Worm (Caenorhabditis elegans) whole organism, L3 larva: Measurements from ENCODE around the gene bus-1.

ENCODE experiments used
- R02D3.7 ChIP-seq: fragments of 150-350 bp; optimal IDR thresholded peaks from 2 replicates; lab custom pipeline; 2014; ENCODE audit warnings: missing biosample characterization, missing genetic modification characterization
- aly-2 ChIP-seq: fragments of 150-350 bp; optimal IDR thresholded peaks from 2 replicates; lab custom pipeline; 2014; ENCODE audit warnings: missing biosample characterization, missing genetic modification characterization
- ama-1 ChIP-seq: fragments of 150-350 bp; optimal IDR thresholded peaks from 2 replicates; lab custom pipeline; 2018
- elt-1 ChIP-seq: fragments of 150-350 bp; optimal IDR thresholded peaks from 2 replicates; lab custom pipeline; 2014; ENCODE audit warnings: missing biosample characterization, missing genetic modification characterization
- nhr-28 ChIP-seq: fragments of 150-350 bp; optimal IDR thresholded peaks from 2 replicates; lab custom pipeline; 2014; ENCODE audit warnings: missing biosample characterization, missing genetic modification characterization
- nhr-77 ChIP-seq: fragments of 150-350 bp; optimal IDR thresholded peaks from 2 replicates; lab custom pipeline; 2014; ENCODE audit warnings: missing biosample characterization, missing genetic modification characterization
- skn-1 ChIP-seq: fragments of 150-350 bp; optimal IDR thresholded peaks from 2 replicates; lab custom pipeline; 2014; ENCODE audit warnings: missing biosample characterization, missing genetic modification characterization
- snpc-4 ChIP-seq: fragments of 150-350 bp; optimal IDR thresholded peaks from 2 replicates; lab custom pipeline; 2014; ENCODE audit warnings: missing biosample characterization, missing genetic modification characterization
- ztf-11 ChIP-seq: fragments of 150-350 bp; optimal IDR thresholded peaks from 2 replicates; lab custom pipeline; 2014; ENCODE audit warnings: missing biosample characterization, missing genetic modification characterization

- TF ChIP-seq R02D3.7 (tag; lab: Kevin White, UChicago) (no peak), elt-1 (no peak), nhr-77 (tag; lab: Kevin White, UChicago) (no peak), snpc-4 (tag; lab: Kevin White, UChicago) (no peak), skn-1 (tag; lab: Kevin White, UChicago) (no peak), nhr-28 (tag; lab: Kevin White, UChicago) (no peak), aly-2 (tag; lab: Kevin White, UChicago) (no peak), ztf-11 (tag; lab: Kevin White, UChicago) (no peak), ama-1 (lab: Kevin White, UChicago) (no peak)
Observed at ce11 chrV:9022078-9022477, 2.5 kb downstream of the bus-1 start, which contains the start of gene oac-41.
